Worm (Caenorhabditis elegans): Measurements from ENCODE around the gene sbp-1.
A peak's percentile ranks its signal among the peaks of the same experiment; 100 is the strongest.

sbp-1 gene

DNA sequence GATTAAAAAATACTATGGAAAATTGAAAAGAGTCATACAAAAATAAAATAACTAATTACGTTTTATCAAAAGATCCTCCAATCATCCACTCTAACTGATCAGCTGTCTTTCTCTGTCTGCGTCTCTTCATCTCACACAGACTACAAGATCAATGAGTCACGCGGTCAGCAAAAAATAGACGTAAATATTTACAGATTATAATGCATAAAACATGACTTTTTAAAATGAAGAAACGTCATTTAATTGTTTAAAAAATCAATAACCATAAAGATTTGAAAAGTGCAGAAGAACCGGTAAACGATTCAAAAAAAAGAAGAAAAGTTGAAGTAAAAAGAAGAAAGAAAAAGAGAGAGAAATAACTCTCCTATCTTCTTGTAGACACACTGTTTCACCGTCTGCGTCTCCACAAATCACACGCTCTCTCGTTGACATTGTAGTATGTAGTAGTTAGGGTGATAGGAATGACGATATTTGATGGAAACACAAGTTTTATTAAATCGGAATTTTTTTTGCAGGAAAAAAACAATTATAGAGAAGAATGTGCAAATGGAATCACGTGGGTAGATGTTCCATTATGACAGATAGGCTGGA, 2.5 kb upstream of the sbp-1 start (continued):
- TF ChIP-seq lir-3 (tag; optimal IDR thresholded peaks at IDR 0.05; ENCODE audit: poor library complexity): peak; percentile 15
- TF ChIP-seq nhr-11 (tag; optimal IDR thresholded peaks at IDR 0.05): peak; percentile 20
- TF ChIP-seq nhr-20 (tag; optimal IDR thresholded peaks at IDR 0.05): peak; percentile 73
- peak; percentile 5 for TF ChIP-seq jun-1 (tag; optimal IDR thresholded peaks at IDR 0.05)
- TF ChIP-seq tbx-2 (tag; optimal IDR thresholded peaks at IDR 0.05): peak; percentile 11
- TF ChIP-seq dpl-1 (GFP tag; optimal IDR thresholded peaks at IDR 0.05): peak in 1 of 3 experiments; percentile 8
- TF ChIP-seq mep-1 (tag; optimal IDR thresholded peaks at IDR 0.05): peak; percentile 72
- no peak for TF ChIP-seq aly-2 (tag; optimal IDR thresholded peaks at IDR 0.05)
- TF ChIP-seq fos-1 (tag; optimal IDR thresholded peaks at IDR 0.05): no peak
- TF ChIP-seq hlh-17 (GFP tag; optimal IDR thresholded peaks at IDR 0.05; ENCODE audit: borderline replicate concordance): no peak
- peak; percentile 30 for TF ChIP-seq nhr-28 (tag; optimal IDR thresholded peaks at IDR 0.05)
- TF ChIP-seq zip-4 (GFP tag; optimal IDR thresholded peaks at IDR 0.05): no peak
- peak; percentile 56 for TF ChIP-seq nhr-90 (tag; optimal IDR thresholded peaks at IDR 0.05; ENCODE audit: poor library complexity)
- no peak for TF ChIP-seq nhr-76 (tag; optimal IDR thresholded peaks at IDR 0.05)
- TF ChIP-seq nhr-85 (tag): peak; percentile 78
- peak; percentile 42 for TF ChIP-seq unc-130 (tag; optimal IDR thresholded peaks at IDR 0.05)
- no peak for TF ChIP-seq ces-1 (GFP tag; optimal IDR thresholded peaks at IDR 0.05)
- TF ChIP-seq nhr-19 (GFP tag; conservative IDR thresholded peaks at IDR 0.05): peak; percentile 32; the same call in 1 of the 2 replicates
- TF ChIP-seq mdl-1 (tag; optimal IDR thresholded peaks at IDR 0.05): peak in 1 of 2 experiments; percentile 33
- no peak for TF ChIP-seq nhr-77 (tag; optimal IDR thresholded peaks at IDR 0.05)
- TF ChIP-seq lsy-2 (tag; optimal IDR thresholded peaks at IDR 0.05): peak; percentile 36 to 45
- peak in 1 of 2 experiments; percentile 16 for TF ChIP-seq efl-1 (optimal IDR thresholded peaks at IDR 0.05)
- TF ChIP-seq efl-1 (GFP tag; optimal IDR thresholded peaks at IDR 0.05 in 1 of 2): peak; percentile 16 to 88

DNA sequence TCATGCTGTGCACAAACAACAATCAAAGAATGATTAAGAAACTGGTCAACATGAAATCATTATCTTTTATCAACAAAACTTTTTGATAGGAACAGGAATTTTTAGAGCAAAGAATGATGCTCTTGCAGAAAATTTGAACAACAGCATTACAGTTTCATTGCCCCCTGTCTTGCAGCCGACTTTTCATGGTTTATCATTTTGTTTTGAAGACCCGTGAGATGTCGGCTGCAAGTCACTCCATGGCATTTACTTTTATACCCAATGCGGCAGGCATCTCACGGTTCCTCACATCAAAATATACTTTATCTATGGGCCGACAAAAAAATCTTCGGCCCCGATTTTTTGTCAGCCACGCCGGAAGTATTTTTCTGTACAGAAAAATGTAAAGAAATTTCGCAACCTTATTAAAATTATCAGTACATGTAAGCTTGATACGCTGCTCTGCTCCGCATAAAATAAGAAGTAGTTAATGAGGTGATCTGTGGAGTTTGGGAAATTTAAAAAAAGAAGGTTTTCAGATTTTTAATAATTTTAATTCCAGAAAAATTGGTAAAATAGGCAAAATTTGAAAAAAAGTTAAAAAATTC, 1.1 kb upstream of the sbp-1 start:
- TF ChIP-seq elt-2 (tag; optimal IDR thresholded peaks at IDR 0.05) (peak; percentile 0), nhr-12 (tag; optimal IDR thresholded peaks at IDR 0.05) (no peak)

DNA sequence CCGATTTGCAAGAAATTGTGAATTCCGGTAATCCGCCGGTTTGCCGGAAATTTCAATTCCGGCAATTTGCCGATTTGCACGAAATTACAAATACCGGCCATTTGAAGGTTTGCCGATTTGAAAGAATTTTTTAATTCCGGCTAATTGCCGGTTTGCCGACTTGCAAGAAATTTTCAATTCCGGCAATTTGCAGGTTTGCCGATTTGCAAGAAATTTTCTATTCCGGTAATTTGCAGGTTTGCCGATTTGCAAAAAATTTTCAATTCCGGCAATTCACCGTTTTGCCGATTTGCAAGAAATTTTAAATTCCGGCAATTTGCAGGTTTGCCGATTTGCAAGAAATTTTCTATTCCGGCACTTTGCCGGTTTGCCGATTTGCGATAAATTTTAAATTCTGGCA, 7.5 kb downstream of the sbp-1 start:
- TF ChIP-seq ets-5 (GFP tag; IDR thresholded peaks at IDR 0.05): 0 out of 2 replicates have a peak, but pooled peaks have one; percentile 85
- TF ChIP-seq ceh-88 (GFP tag; IDR thresholded peaks at IDR 0.05): peak; percentile 28; the same call in 1 of the 2 replicates
- TF ChIP-seq unc-98 (GFP tag; IDR thresholded peaks at IDR 0.05): peak; percentile 21; the same call in 1 of the 2 replicates

DNA sequence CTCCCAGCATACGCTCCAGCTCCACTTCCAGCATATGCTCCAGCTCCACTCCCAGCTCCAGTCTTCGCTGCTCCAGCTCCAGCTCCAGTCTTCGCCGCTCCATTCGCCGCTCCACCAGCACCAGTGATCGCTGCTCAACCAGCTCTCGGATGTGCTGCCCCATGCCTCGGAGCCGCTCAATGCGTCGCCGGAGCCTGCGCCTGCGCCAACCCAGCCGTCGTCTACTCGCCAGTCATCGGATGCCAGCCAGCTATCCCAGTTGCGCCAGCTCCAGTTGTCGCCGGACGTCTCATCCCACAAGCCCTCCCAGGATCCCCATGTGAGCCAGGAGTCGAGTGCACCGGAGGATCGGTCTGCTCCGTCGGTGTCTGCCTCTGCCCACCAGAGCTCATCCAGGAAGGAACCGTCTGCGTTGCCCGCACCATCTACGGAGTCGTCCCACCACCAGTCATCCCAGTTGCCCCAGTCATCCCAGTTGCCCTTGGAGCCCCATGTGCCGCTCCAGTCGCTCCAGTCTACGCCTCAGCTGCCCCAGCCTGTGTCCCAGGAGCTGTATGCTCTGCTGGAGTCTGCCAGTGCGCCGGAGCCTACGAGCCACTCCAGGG, 14.7 kb downstream of the sbp-1 start:
- TF ChIP-seq nhr-28 (tag; optimal IDR thresholded peaks at IDR 0.05): no peak
- no peak for TF ChIP-seq lsy-2 (tag; optimal IDR thresholded peaks at IDR 0.05)
- no peak for TF ChIP-seq sox-4 (tag; optimal IDR thresholded peaks at IDR 0.05)
- TF ChIP-seq ceh-8 (GFP tag; optimal IDR thresholded peaks at IDR 0.05): peak; percentile 65
- no peak for TF ChIP-seq unc-30 (tag; optimal IDR thresholded peaks at IDR 0.05)

DNA sequence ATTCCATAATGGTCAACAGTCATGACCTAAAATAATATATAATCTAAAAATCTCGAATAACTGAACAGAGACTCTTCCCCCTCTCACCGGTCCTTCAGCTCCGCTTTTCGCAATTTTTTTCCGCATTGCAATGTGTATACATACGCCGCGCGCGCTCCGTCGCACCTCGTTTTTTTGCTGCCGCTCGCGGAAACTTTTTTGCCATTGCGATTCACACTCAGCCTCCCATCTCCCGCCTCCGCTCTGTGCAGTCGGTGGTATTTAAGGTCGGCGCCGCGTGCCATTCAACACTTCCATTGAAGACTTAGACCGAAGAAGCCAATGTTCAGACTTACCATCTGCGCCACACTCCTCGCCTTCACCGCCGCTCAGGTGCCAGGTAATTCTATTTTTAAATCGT, 15.5 kb downstream of the sbp-1 start, which contains the start of gene idpc-1:
idpc-1 (plus strand) TSS at position 301 of the 400 bp plus-strand sequence.
- TF ChIP-seq unc-86 (tag; optimal IDR thresholded peaks at IDR 0.05) (no peak), aha-1 (tag; optimal IDR thresholded peaks at IDR 0.05) (no peak), ceh-90 (tag; optimal IDR thresholded peaks at IDR 0.05) (no peak), blmp-1 (tag; optimal IDR thresholded peaks at IDR 0.05) (no peak), Y116A8C.19 (tag; optimal IDR thresholded peaks at IDR 0.05; ENCODE audit: borderline replicate concordance) (no peak), hlh-4 (tag; optimal IDR thresholded peaks at IDR 0.05) (no peak), fkh-8 (tag; optimal IDR thresholded peaks at IDR 0.05) (no peak), mep-1 (tag; optimal IDR thresholded peaks at IDR 0.05) (no peak), nhr-76 (tag; optimal IDR thresholded peaks at IDR 0.05) (no peak)
